Worm (Caenorhabditis elegans): Measurements from ENCODE around the gene srh-115.

ce11 chrV:17232403-17232802 lies 23.2 kb upstream of the srh-115 start:
- no peak for TF ChIP-seq fkh-10 (GFP tag; optimal IDR thresholded peaks at IDR 0.05)
- no peak for TF ChIP-seq pag-3 (tag; optimal IDR thresholded peaks at IDR 0.05; ENCODE audit: borderline replicate concordance)
- no peak for TF ChIP-seq ama-1 (optimal IDR thresholded peaks at IDR 0.05)
- no peak for TF ChIP-seq pax-1 (tag; optimal IDR thresholded peaks at IDR 0.05)
- TF ChIP-seq F13H6.1 (tag; optimal IDR thresholded peaks at IDR 0.05) = no peak
- no peak for TF ChIP-seq hlh-30 (tag; optimal IDR thresholded peaks at IDR 0.05; ENCODE audit: insufficient read depth)
- no peak for TF ChIP-seq madf-2 (tag; optimal IDR thresholded peaks at IDR 0.05)

Measured in whole organism, late embryonic.